Fruit fly (Drosophila melanogaster) whole organism, pupa: ENCODE data around the gene nAChRalpha7.

Experiments used
- CG10348 ChIP-seq: fragments of 200-800 bp; sonication (Bioruptor generic); IDR thresholded peaks from 2 replicates; pipeline ENCODE4 v1.3.6; 2022; ENCODE audit warnings: missing biosample characterization, missing genetic modification characterization
- CG12605 ChIP-seq: fragments of 200-800 bp; sonication (Bioruptor generic); IDR thresholded peaks from 2 replicates; pipeline ENCODE4 v1.3.6; 2022; ENCODE audit warnings: missing biosample characterization, missing genetic modification characterization
- CG14655 ChIP-seq: fragments of 200-800 bp; sonication (Bioruptor generic); optimal IDR thresholded peaks from 3 replicates; lab custom pipeline; 2017; ENCODE audit warnings: mild to moderate bottlenecking, missing biosample characterization, missing genetic modification reagents, missing genetic modification characterization
- CG15710 ChIP-seq: fragments of 200-800 bp; sonication (Bioruptor generic); optimal IDR thresholded peaks from 2 replicates; lab custom pipeline; 2018; ENCODE audit warnings: missing biosample characterization, mild to moderate bottlenecking, missing genetic modification characterization, moderate library complexity
- CG32121 ChIP-seq: fragments of 200-800 bp; sonication (Bioruptor generic); IDR thresholded peaks from 2 replicates; pipeline ENCODE4 v1.3.6; 2022; ENCODE audit warnings: missing biosample characterization, missing genetic modification characterization
- CG34367 ChIP-seq: fragments of 200-800 bp; sonication (Bioruptor generic); optimal IDR thresholded peaks from 2 replicates; lab custom pipeline; 2018; ENCODE audit warnings: missing biosample characterization, mild to moderate bottlenecking, missing genetic modification characterization
- CG4496 ChIP-seq: fragments of 200-800 bp; sonication (Bioruptor generic); IDR thresholded peaks from 3 replicates; pipeline ENCODE4 v1.3.6; 2022; ENCODE audit warnings: missing biosample characterization, missing genetic modification characterization
- CG8159 ChIP-seq: fragments of 200-800 bp; sonication (Bioruptor generic); optimal IDR thresholded peaks from 3 replicates; lab custom pipeline; 2018; ENCODE audit warnings: missing biosample characterization, mild to moderate bottlenecking, missing genetic modification characterization, moderate library complexity
- CG9948 ChIP-seq: fragments of 200-800 bp; sonication (Bioruptor generic); optimal IDR thresholded peaks from 2 replicates; lab custom pipeline; 2018; ENCODE audit warnings: missing biosample characterization, mild to moderate bottlenecking, missing genetic modification characterization, moderate library complexity
- D1 ChIP-seq: fragments of 200-800 bp; sonication (Bioruptor generic); optimal IDR thresholded peaks from 2 replicates; lab custom pipeline; 2018; ENCODE audit warnings: missing biosample characterization, mild to moderate bottlenecking, missing genetic modification characterization, moderate library complexity
- Pif1A ChIP-seq: fragments of 200-800 bp; sonication (Bioruptor generic); optimal IDR thresholded peaks from 3 replicates; lab custom pipeline; 2016; ENCODE audit warnings: missing biosample characterization, missing genetic modification characterization
- Snoo ChIP-seq: fragments of 200-800 bp; sonication (Bioruptor generic); optimal IDR thresholded peaks from 3 replicates; lab custom pipeline; 2017; ENCODE audit warnings: missing biosample characterization, mild to moderate bottlenecking, missing genetic modification characterization, inconsistent platforms
- fd96Ca ChIP-seq: fragments of 200-800 bp; sonication (Bioruptor generic); IDR thresholded peaks from 3 replicates; pipeline ENCODE4 v1.3.6; 2022; ENCODE audit warnings: missing biosample characterization, missing genetic modification characterization
- gl ChIP-seq: fragments of 200-800 bp; sonication (Bioruptor generic); optimal IDR thresholded peaks from 2 replicates; lab custom pipeline; 2018; ENCODE audit warnings: missing biosample characterization, mild to moderate bottlenecking, missing genetic modification characterization

dm6 chrX:19323835-19324133 lies 24.5 kb downstream of the nAChRalpha7 start:
- peak; percentile 78 for TF ChIP-seq CG15710
- TF ChIP-seq Pif1A = peak; percentile 89
- TF ChIP-seq CG10348 = peak; percentile 68
- TF ChIP-seq CG34367 (tag; lab: Kevin White, UChicago) = peak; percentile 76
- TF ChIP-seq CG12605 (GFP tag; lab: Robert Waterston, UW) = peak; percentile 91
- TF ChIP-seq Snoo (tag; lab: Kevin White, UChicago) = peak; percentile 79
- TF ChIP-seq gl (tag; lab: Kevin White, UChicago) = peak; percentile 45
- peak; percentile 76 for TF ChIP-seq CG8159 (tag; lab: Kevin White, UChicago)
- peak; percentile 89 for TF ChIP-seq CG9948 (tag; lab: Kevin White, UChicago)
- TF ChIP-seq D1 (tag; lab: Kevin White, UChicago) = peak; percentile 52
- peak; percentile 95 for TF ChIP-seq CG4496 (GFP tag; lab: Robert Waterston, UW)
- TF ChIP-seq CG32121 (GFP tag; lab: Robert Waterston, UW) = peak; percentile 91
- peak; percentile 95 for TF ChIP-seq CG14655 (GFP tag; lab: Kevin White, UChicago)
- no peak; the same call in 2 of the 3 replicates for TF ChIP-seq fd96Ca (GFP tag; lab: Robert Waterston, UW)
